Worm (Caenorhabditis elegans) whole organism, L2 larva: ENCODE measurements around the gene ipmk-1.

Experiments used
- blmp-1 ChIP-seq: sonication (generic microtip); optimal IDR thresholded peaks from 2 replicates; lab custom pipeline; 2017; ENCODE audit warnings: missing genetic modification characterization, mild to moderate bottlenecking, missing compliant biosample characterization, antibody characterized with exemption, moderate library complexity; ENCODE audit not compliant: insufficient read depth
- elt-3 ChIP-seq: sonication (generic microtip); optimal IDR thresholded peaks from 2 replicates; lab custom pipeline; 2017; ENCODE audit warnings: missing biosample characterization, missing genetic modification characterization
- unc-62 ChIP-seq: fragments of 150-350 bp; optimal IDR thresholded peaks from 2 replicates; lab custom pipeline; 2014; ENCODE audit warnings: missing biosample characterization, missing genetic modification reagents, missing genetic modification characterization

- no peak for TF ChIP-seq unc-62 (GFP tag; lab: Kevin White, UChicago)
- TF ChIP-seq elt-3 (tag; lab: Kevin White, UChicago), result no peak
- no peak for TF ChIP-seq blmp-1
Measured at ce11 chrIV:12581046-12581445, 33.1 kb downstream of the ipmk-1 start, which contains the start of gene K08E7.6.
